Worm (Caenorhabditis elegans) whole organism, L4 larva: ENCODE results near the gene sdz-37.

Experiments used
- F26F4.8 ChIP-seq: fragments of 200-800 bp; sonication (Bioruptor generic); conservative IDR thresholded peaks from 2 replicates; pipeline ENCODE4 v1.3.6; 2022; ENCODE audit warnings: missing genetic modification characterization, missing compliant biosample characterization
- F37D6.2 ChIP-seq: sonication (generic microtip); optimal IDR thresholded peaks from 2 replicates; lab custom pipeline; 2016; ENCODE audit warnings: mild to moderate bottlenecking, missing genetic modification characterization, missing compliant biosample characterization
- F49E8.2 ChIP-seq: sonication (generic microtip); optimal IDR thresholded peaks from 2 replicates; lab custom pipeline; 2016; ENCODE audit warnings: missing compliant biosample characterization, mild to moderate bottlenecking, missing genetic modification characterization, borderline replicate concordance
- T26A8.4 ChIP-seq: fragments of 200-800 bp; sonication (Bioruptor generic); IDR thresholded peaks from 2 replicates; pipeline ENCODE4 v1.3.6; 2022; ENCODE audit warnings: missing genetic modification characterization, missing compliant biosample characterization
- Y48G9A.11 ChIP-seq: fragments of 200-800 bp; sonication (Bioruptor generic); IDR thresholded peaks from 2 replicates; pipeline ENCODE4 v1.3.6; 2022; ENCODE audit warnings: missing genetic modification reagents, missing genetic modification characterization, missing compliant biosample characterization
- attf-4 ChIP-seq: sonication (generic microtip); optimal IDR thresholded peaks from 3 replicates; lab custom pipeline; 2017; ENCODE audit warnings: missing biosample characterization, missing genetic modification characterization
- cey-2 ChIP-seq: sonication (generic microtip); optimal IDR thresholded peaks from 3 replicates; lab custom pipeline; 2017; ENCODE audit warnings: missing genetic modification characterization, mild to moderate bottlenecking, missing compliant biosample characterization, antibody characterized with exemption, borderline replicate concordance; ENCODE audit not compliant: insufficient read depth
- ctbp-1 ChIP-seq: fragments of 200-800 bp; sonication (Bioruptor generic); IDR thresholded peaks from 2 replicates; pipeline ENCODE4 v1.3.6; 2022; ENCODE audit warnings: missing genetic modification reagents, missing genetic modification characterization, missing compliant biosample characterization
- daf-16 ChIP-seq, 3 experiments: sonication (generic microtip); optimal IDR thresholded peaks; 2 replicates each; lab custom pipeline; 2016 to 2017; ENCODE audit warnings: missing genetic modification characterization in 3 of 3, missing genetic modification reagents in 3 of 3, mild to moderate bottlenecking in 2 of 3, missing compliant biosample characterization in 2 of 3, missing biosample characterization in 1 of 3, moderate library complexity in 1 of 3
- daf-19 ChIP-seq: fragments of 200-800 bp; sonication (Bioruptor generic); conservative IDR thresholded peaks from 2 replicates; pipeline ENCODE4 v1.3.6; 2022; ENCODE audit warnings: missing genetic modification characterization, missing compliant biosample characterization
- dmd-6 ChIP-seq: fragments of 200-800 bp; sonication (Bioruptor generic); IDR thresholded peaks from 2 replicates; pipeline ENCODE4 v1.3.6; 2022; ENCODE audit warnings: missing genetic modification reagents, missing genetic modification characterization, missing compliant biosample characterization
- egl-27 ChIP-seq: sonication (generic microtip); optimal IDR thresholded peaks from 3 replicates; lab custom pipeline; 2017; ENCODE audit warnings: missing biosample characterization, missing genetic modification reagents, missing genetic modification characterization
- egl-43 ChIP-seq: fragments of 200-800 bp; sonication (Bioruptor generic); IDR thresholded peaks from 2 replicates; pipeline ENCODE4 v1.3.6; 2022; ENCODE audit warnings: missing genetic modification reagents, missing genetic modification characterization, missing compliant biosample characterization
- hif-1 ChIP-seq, 2 experiments: sonication (generic microtip); optimal IDR thresholded peaks; 2 replicates each; lab custom pipeline; 2016 to 2017; ENCODE audit warnings: missing compliant biosample characterization in 2 of 2, missing genetic modification characterization in 2 of 2, missing genetic modification reagents in 2 of 2, missing genotype in 2 of 2, mild to moderate bottlenecking in 1 of 2
- jun-1 ChIP-seq: fragments of 150-350 bp; optimal IDR thresholded peaks from 2 replicates; lab custom pipeline; 2014; ENCODE audit warnings: missing biosample characterization, missing genetic modification reagents, missing genetic modification characterization
- lim-7 ChIP-seq: fragments of 200-800 bp; sonication (Bioruptor generic); IDR thresholded peaks from 2 replicates; pipeline ENCODE4 v1.3.6; 2022; ENCODE audit warnings: missing genetic modification characterization, missing compliant biosample characterization
- lin-1 ChIP-seq: fragments of 200-800 bp; sonication (Bioruptor generic); IDR thresholded peaks from 2 replicates; pipeline ENCODE4 v1.3.6; 2022; ENCODE audit warnings: missing genetic modification reagents, missing genetic modification characterization, missing compliant biosample characterization
- lin-13 ChIP-seq: fragments of 150-350 bp; optimal IDR thresholded peaks from 2 replicates; lab custom pipeline; 2014; ENCODE audit warnings: missing biosample characterization, missing genetic modification reagents, missing genetic modification characterization
- lin-29 ChIP-seq: fragments of 200-800 bp; sonication (Bioruptor generic); IDR thresholded peaks from 2 replicates; pipeline ENCODE4 v1.3.6; 2022; ENCODE audit warnings: missing genetic modification reagents, missing genetic modification characterization, missing compliant biosample characterization
- lir-3 ChIP-seq: sonication (generic microtip); optimal IDR thresholded peaks from 2 replicates; lab custom pipeline; 2016; ENCODE audit warnings: mild to moderate bottlenecking, missing genetic modification characterization, missing compliant biosample characterization
- madf-9 ChIP-seq: fragments of 200-800 bp; sonication (Bioruptor generic); conservative IDR thresholded peaks from 2 replicates; pipeline ENCODE4 v1.3.6; 2022; ENCODE audit warnings: missing genetic modification reagents, missing genetic modification characterization, missing compliant biosample characterization
- mep-1 ChIP-seq: fragments of 150-350 bp; sonication (generic microtip); optimal IDR thresholded peaks from 3 replicates; lab custom pipeline; 2014; ENCODE audit warnings: missing biosample characterization, missing genetic modification characterization
- mxl-3 ChIP-seq: fragments of 200-800 bp; sonication (Bioruptor generic); optimal IDR thresholded peaks from 2 replicates; lab custom pipeline; 2018; ENCODE audit warnings: mild to moderate bottlenecking, missing genetic modification characterization, missing compliant biosample characterization
- nhr-10 ChIP-seq: fragments of 150-350 bp; optimal IDR thresholded peaks from 2 replicates; lab custom pipeline; 2014; ENCODE audit warnings: missing biosample characterization, missing genetic modification characterization
- nhr-11 ChIP-seq: fragments of 150-350 bp; optimal IDR thresholded peaks from 2 replicates; lab custom pipeline; 2014; ENCODE audit warnings: missing biosample characterization, missing genetic modification characterization
- nhr-111 ChIP-seq: fragments of 200-800 bp; sonication (Bioruptor generic); optimal IDR thresholded peaks from 2 replicates; lab custom pipeline; 2018; ENCODE audit warnings: mild to moderate bottlenecking, missing genetic modification characterization, missing compliant biosample characterization
- nhr-25 ChIP-seq: sonication (generic microtip); optimal IDR thresholded peaks from 2 replicates; lab custom pipeline; 2017; ENCODE audit warnings: missing genetic modification characterization, mild to moderate bottlenecking, missing compliant biosample characterization, antibody characterized with exemption, moderate library complexity, borderline replicate concordance; ENCODE audit not compliant: insufficient read depth
- nhr-41 ChIP-seq: fragments of 200-800 bp; sonication (Bioruptor generic); IDR thresholded peaks from 2 replicates; pipeline ENCODE4 v1.3.6; 2022; ENCODE audit warnings: missing genetic modification reagents, missing genetic modification characterization, missing compliant biosample characterization
- nhr-42 ChIP-seq: fragments of 200-800 bp; sonication (Bioruptor generic); IDR thresholded peaks from 2 replicates; pipeline ENCODE4 v1.3.6; 2022; ENCODE audit warnings: missing genetic modification characterization, missing compliant biosample characterization
- nhr-76 ChIP-seq: fragments of 150-350 bp; optimal IDR thresholded peaks from 2 replicates; lab custom pipeline; 2014; ENCODE audit warnings: missing biosample characterization, missing genetic modification characterization
- nhr-77 ChIP-seq: fragments of 150-350 bp; optimal IDR thresholded peaks from 2 replicates; lab custom pipeline; 2014; ENCODE audit warnings: missing biosample characterization, missing genetic modification characterization
- pha-4 ChIP-seq, 2 experiments: fragments of 150-350 bp in 1 of 2; fragments of 200-800 bp in 1 of 2; sonication (Bioruptor generic) in 1 of 2; IDR thresholded peaks in 1 of 2; optimal IDR thresholded peaks in 1 of 2; 2 replicates each; pipeline versions ENCODE4 v1.3.6 to Lab custom; 2014 to 2022; ENCODE audit warnings: missing genetic modification characterization in 2 of 2, missing genetic modification reagents in 2 of 2, missing biosample characterization in 1 of 2, missing compliant biosample characterization in 1 of 2
- spr-3 ChIP-seq: fragments of 200-800 bp; sonication (Bioruptor generic); optimal IDR thresholded peaks from 2 replicates; lab custom pipeline; 2018; ENCODE audit warnings: mild to moderate bottlenecking, missing genetic modification characterization, missing compliant biosample characterization
- tra-1 ChIP-seq: fragments of 200-800 bp; sonication (Bioruptor generic); IDR thresholded peaks from 2 replicates; pipeline ENCODE4 v1.3.6; 2022; ENCODE audit warnings: missing genetic modification reagents, missing genetic modification characterization, missing compliant biosample characterization
- unc-39 ChIP-seq: sonication (generic microtip); optimal IDR thresholded peaks from 2 replicates; lab custom pipeline; 2017; ENCODE audit warnings: missing biosample characterization, missing genetic modification characterization
- unc-62 ChIP-seq, 3 experiments: fragments of 150-350 bp in 1 of 3; sonication (generic microtip); optimal IDR thresholded peaks in 2 of 3; peaks in 1 of 3; 1 replicate in 1 of 3; 2 replicates in 2 of 3; lab custom pipeline; 2014 to 2017; ENCODE audit warnings: missing biosample characterization in 3 of 3, missing genetic modification characterization in 3 of 3, missing genetic modification reagents in 3 of 3, missing genotype in 1 of 3
- zfp-2 ChIP-seq: sonication (generic microtip); optimal IDR thresholded peaks from 2 replicates; lab custom pipeline; 2016; ENCODE audit warnings: mild to moderate bottlenecking, missing genetic modification characterization, missing compliant biosample characterization
- zfp-3 ChIP-seq: fragments of 200-800 bp; sonication (Bioruptor generic); conservative IDR thresholded peaks from 2 replicates; pipeline ENCODE4 v1.3.6; 2022; ENCODE audit warnings: missing genetic modification reagents, missing genetic modification characterization, missing compliant biosample characterization
- zip-11 ChIP-seq: fragments of 200-800 bp; sonication (Bioruptor generic); IDR thresholded peaks from 2 replicates; pipeline ENCODE4 v1.3.6; 2022; ENCODE audit warnings: missing genetic modification characterization, missing compliant biosample characterization

Gene sdz-37

DNA sequence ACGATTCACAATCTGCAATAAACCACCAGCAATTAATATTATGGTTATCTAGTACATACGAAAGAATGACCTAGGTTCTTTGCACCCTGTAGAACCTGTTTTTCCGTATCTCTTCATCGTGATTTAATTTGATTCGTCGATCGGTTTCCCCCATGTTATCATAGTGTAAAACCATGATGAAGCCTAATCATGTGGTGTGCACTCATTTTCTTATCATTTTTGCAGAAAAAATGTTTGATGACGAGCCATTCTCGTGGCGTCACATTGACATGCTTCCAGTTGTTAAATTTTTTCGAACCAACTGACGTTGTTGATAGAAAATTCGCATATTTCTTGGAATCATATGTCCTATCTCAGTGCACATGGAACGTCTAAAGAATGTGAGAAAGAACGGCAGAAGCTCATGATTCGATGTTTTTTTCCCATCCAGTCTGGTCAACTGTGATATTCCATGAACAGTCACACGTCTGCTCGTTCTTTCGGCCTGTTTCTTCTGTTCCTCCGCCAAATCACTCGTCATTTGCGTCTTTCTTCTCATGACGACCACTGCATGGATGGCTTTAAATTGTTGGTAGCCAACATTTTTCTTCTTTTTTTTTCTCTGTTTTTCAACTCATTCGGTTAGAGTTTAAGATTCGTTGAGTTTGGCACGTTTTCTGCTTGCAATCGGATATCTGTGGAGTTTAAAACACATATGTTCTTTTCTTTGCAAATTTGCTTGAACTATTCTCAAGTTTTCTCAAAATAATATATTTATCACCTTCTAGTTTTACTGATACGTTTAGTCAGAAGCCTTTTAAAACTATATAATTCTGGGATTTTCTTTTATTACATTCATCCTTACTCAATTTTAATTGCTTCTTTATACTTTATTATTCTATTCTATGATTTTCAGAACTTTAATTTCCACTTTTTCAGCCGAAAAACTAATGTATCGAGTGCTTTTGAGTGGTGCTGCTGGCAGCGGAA lies 17.0 kb upstream of the sdz-37 start, which contains the start of gene ZK673.2 (continued):
- TF ChIP-seq unc-62 (GFP tag; optimal IDR thresholded peaks at IDR 0.05 in 1 of 2; lab: Kevin White, UChicago) (peak in 1 of 2 experiments; percentile 99), unc-62 (tag; optimal IDR thresholded peaks at IDR 0.05; lab: Kevin White, UChicago) (no peak), F37D6.2 (no peak), mep-1 (tag; lab: Kevin White, UChicago) (peak; percentile 11), tra-1 (GFP tag; lab: Robert Waterston, UW) (peak; percentile 67), madf-9 (GFP tag; lab: Robert Waterston, UW) (no peak), unc-39 (no peak), attf-4 (tag; lab: Kevin White, UChicago) (no peak), Y48G9A.11 (GFP tag; lab: Robert Waterston, UW) (no peak), nhr-25 (tag; lab: Kevin White, UChicago) (no peak), ctbp-1 (no peak), pha-4 (GFP tag; IDR thresholded peaks at IDR 0.05; lab: Robert Waterston, UW) (peak; percentile 6; the same call in 1 of the 2 replicates), pha-4 (tag; optimal IDR thresholded peaks at IDR 0.05; lab: Kevin White, UChicago) (no peak), cey-2 (tag; lab: Kevin White, UChicago) (peak; percentile 49), lin-1 (GFP tag; lab: Robert Waterston, UW) (peak; percentile 43; the same call in 1 of the 2 replicates), nhr-76 (tag; lab: Kevin White, UChicago) (no peak), zfp-3 (GFP tag; lab: Robert Waterston, UW) (no peak), nhr-77 (tag; lab: Kevin White, UChicago) (peak; percentile 26), lim-7 (GFP tag; lab: Robert Waterston, UW) (no peak), dmd-6 (GFP tag; lab: Robert Waterston, UW) (peak; percentile 94), spr-3 (GFP tag; lab: Kevin White, UChicago) (no peak), lin-13 (GFP tag; lab: Kevin White, UChicago) (no peak), zfp-2 (no peak), daf-16 (GFP tag; optimal IDR thresholded peaks at IDR 0.05; lab: Kevin White, UChicago) (peak in 1 of 2 experiments; percentile 28), daf-16 (tag; optimal IDR thresholded peaks at IDR 0.05; lab: Kevin White, UChicago) (peak; percentile 61), nhr-10 (peak; percentile 61), nhr-111 (GFP tag; lab: Kevin White, UChicago) (no peak), mxl-3 (GFP tag; lab: Kevin White, UChicago) (peak; percentile 85), nhr-41 (peak; percentile 25; the same call in 1 of the 2 replicates), F26F4.8 (GFP tag; lab: Robert Waterston, UW) (no peak), lin-29 (GFP tag; lab: Robert Waterston, UW) (no peak), daf-19 (GFP tag; lab: Robert Waterston, UW) (no peak), hif-1 (tag; optimal IDR thresholded peaks at IDR 0.05; lab: Kevin White, UChicago) (peak in 1 of 2 experiments; percentile 72), F49E8.2 (tag; lab: Kevin White, UChicago) (no peak), egl-27 (tag; lab: Kevin White, UChicago) (no peak), jun-1 (tag; lab: Kevin White, UChicago) (peak; percentile 10), nhr-42 (GFP tag; lab: Robert Waterston, UW) (no peak), lir-3 (tag; lab: Kevin White, UChicago) (no peak), nhr-11 (tag; lab: Kevin White, UChicago) (peak; percentile 77), T26A8.4 (GFP tag; lab: Robert Waterston, UW) (peak; percentile 10; the same call in 1 of the 2 replicates), zip-11 (GFP tag; lab: Robert Waterston, UW) (no peak), egl-43 (GFP tag; lab: Robert Waterston, UW) (peak; percentile 32; the same call in 1 of the 2 replicates)
- TF ChIP-seq, all 104 proteins: peak for 34
